Worm (Caenorhabditis elegans) whole organism, L3 larva: ENCODE results near the gene cam-1.

Experiments used
- R02D3.7 ChIP-seq: fragments of 150-350 bp; optimal IDR thresholded peaks from 2 replicates; lab custom pipeline; 2014; ENCODE audit warnings: missing biosample characterization, missing genetic modification characterization
- aly-2 ChIP-seq: fragments of 150-350 bp; optimal IDR thresholded peaks from 2 replicates; lab custom pipeline; 2014; ENCODE audit warnings: missing biosample characterization, missing genetic modification characterization
- ama-1 ChIP-seq: fragments of 150-350 bp; optimal IDR thresholded peaks from 2 replicates; lab custom pipeline; 2018
- ceh-16 ChIP-seq: sonication (generic microtip); optimal IDR thresholded peaks from 2 replicates; lab custom pipeline; 2017; ENCODE audit warnings: missing biosample characterization, missing genetic modification characterization
- ceh-82 ChIP-seq: fragments of 150-350 bp; optimal IDR thresholded peaks from 2 replicates; lab custom pipeline; 2014; ENCODE audit warnings: missing biosample characterization, missing genetic modification characterization
- daf-12 ChIP-seq: fragments of 150-350 bp; optimal IDR thresholded peaks from 2 replicates; lab custom pipeline; 2014; ENCODE audit warnings: missing biosample characterization, missing genetic modification reagents, missing genetic modification characterization
- egl-27 ChIP-seq: sonication (generic microtip); optimal IDR thresholded peaks from 4 replicates; lab custom pipeline; 2017; ENCODE audit warnings: missing biosample characterization, missing genetic modification reagents, missing genetic modification characterization
- egl-5 ChIP-seq: fragments of 150-350 bp; optimal IDR thresholded peaks from 2 replicates; lab custom pipeline; 2017; ENCODE audit warnings: missing biosample characterization, missing genetic modification reagents, missing genetic modification characterization, inconsistent platforms
- elt-1 ChIP-seq: fragments of 150-350 bp; optimal IDR thresholded peaks from 2 replicates; lab custom pipeline; 2014; ENCODE audit warnings: missing biosample characterization, missing genetic modification characterization
- elt-2 ChIP-seq: sonication (generic microtip); optimal IDR thresholded peaks from 2 replicates; lab custom pipeline; 2016; ENCODE audit warnings: missing genetic modification reagents, mild to moderate bottlenecking, missing genetic modification characterization, missing compliant biosample characterization
- elt-3 ChIP-seq, 3 experiments: fragments of 150-350 bp in 1 of 3; sonication (generic microtip) in 2 of 3; optimal IDR thresholded peaks; 2 replicates in 2 of 3; 4 replicates in 1 of 3; lab custom pipeline; 2014 to 2017; ENCODE audit warnings: missing biosample characterization in 3 of 3, missing genetic modification characterization in 3 of 3
- fkh-2 ChIP-seq: fragments of 150-350 bp; optimal IDR thresholded peaks from 2 replicates; lab custom pipeline; 2014; ENCODE audit warnings: missing biosample characterization, missing genetic modification reagents, missing genetic modification characterization
- fos-1 ChIP-seq: fragments of 150-350 bp; optimal IDR thresholded peaks from 2 replicates; lab custom pipeline; 2014; ENCODE audit warnings: missing biosample characterization, missing genetic modification characterization
- hmg-11 ChIP-seq: sonication (generic microtip); optimal IDR thresholded peaks from 2 replicates; lab custom pipeline; 2016; ENCODE audit warnings: missing genetic modification characterization, missing compliant biosample characterization
- jun-1 ChIP-seq: fragments of 150-350 bp; optimal IDR thresholded peaks from 2 replicates; lab custom pipeline; 2014; ENCODE audit warnings: missing biosample characterization, missing genetic modification reagents, missing genetic modification characterization
- lsy-12 ChIP-seq: sonication (generic microtip); optimal IDR thresholded peaks from 2 replicates; lab custom pipeline; 2016; ENCODE audit warnings: mild to moderate bottlenecking, missing genetic modification characterization, missing compliant biosample characterization
- mml-1 ChIP-seq: fragments of 150-350 bp; sonication (generic microtip); optimal IDR thresholded peaks from 3 replicates; lab custom pipeline; 2014; ENCODE audit warnings: missing biosample characterization, missing genetic modification characterization
- nfya-1 ChIP-seq: sonication (generic microtip); optimal IDR thresholded peaks from 2 replicates; lab custom pipeline; 2017; ENCODE audit warnings: missing genetic modification characterization, mild to moderate bottlenecking, missing compliant biosample characterization, antibody characterized with exemption, moderate library complexity; ENCODE audit not compliant: insufficient read depth
- nhr-12 ChIP-seq: fragments of 150-350 bp; optimal IDR thresholded peaks from 2 replicates; lab custom pipeline; 2014; ENCODE audit warnings: missing biosample characterization, missing genetic modification characterization
- nhr-23 ChIP-seq: fragments of 150-350 bp; optimal IDR thresholded peaks from 2 replicates; lab custom pipeline; 2014; ENCODE audit warnings: missing biosample characterization, missing genetic modification reagents, missing genetic modification characterization
- nhr-25 ChIP-seq: sonication (generic microtip); optimal IDR thresholded peaks from 2 replicates; lab custom pipeline; 2017; ENCODE audit warnings: missing biosample characterization, missing genetic modification characterization
- nhr-28 ChIP-seq: fragments of 150-350 bp; optimal IDR thresholded peaks from 2 replicates; lab custom pipeline; 2014; ENCODE audit warnings: missing biosample characterization, missing genetic modification characterization
- nhr-76 ChIP-seq: fragments of 150-350 bp; sonication (generic microtip); optimal IDR thresholded peaks from 5 replicates; lab custom pipeline; 2014; ENCODE audit warnings: missing biosample characterization, missing genetic modification characterization
- nhr-77 ChIP-seq: fragments of 150-350 bp; optimal IDR thresholded peaks from 2 replicates; lab custom pipeline; 2014; ENCODE audit warnings: missing biosample characterization, missing genetic modification characterization
- pha-4 ChIP-seq: fragments of 150-350 bp; optimal IDR thresholded peaks from 2 replicates; lab custom pipeline; 2014; ENCODE audit warnings: missing biosample characterization, missing genetic modification reagents, missing genetic modification characterization
- sea-2 ChIP-seq: fragments of 150-350 bp; sonication (generic microtip); optimal IDR thresholded peaks from 4 replicates; lab custom pipeline; 2014; ENCODE audit warnings: missing biosample characterization, missing genetic modification reagents, missing genetic modification characterization
- skn-1 ChIP-seq: fragments of 150-350 bp; optimal IDR thresholded peaks from 2 replicates; lab custom pipeline; 2014; ENCODE audit warnings: missing biosample characterization, missing genetic modification characterization
- tbx-2 ChIP-seq: sonication (generic microtip); optimal IDR thresholded peaks from 2 replicates; lab custom pipeline; 2016; ENCODE audit warnings: mild to moderate bottlenecking, missing genetic modification characterization, missing compliant biosample characterization
- unc-39 ChIP-seq: sonication (generic microtip); optimal IDR thresholded peaks from 4 replicates; lab custom pipeline; 2017; ENCODE audit warnings: missing biosample characterization, missing genetic modification characterization
- unc-62 ChIP-seq: fragments of 150-350 bp; sonication (generic microtip); optimal IDR thresholded peaks from 4 replicates; lab custom pipeline; 2014; ENCODE audit warnings: missing biosample characterization, missing genetic modification reagents, missing genetic modification characterization
- zag-1 ChIP-seq: fragments of 150-350 bp; optimal IDR thresholded peaks from 2 replicates; lab custom pipeline; 2014; ENCODE audit warnings: missing biosample characterization, missing genetic modification characterization
- ztf-11 ChIP-seq: fragments of 150-350 bp; optimal IDR thresholded peaks from 2 replicates; lab custom pipeline; 2014; ENCODE audit warnings: missing biosample characterization, missing genetic modification characterization
- ztf-4 ChIP-seq: fragments of 150-350 bp; optimal IDR thresholded peaks from 2 replicates; lab custom pipeline; 2014; ENCODE audit warnings: missing biosample characterization, missing genetic modification characterization

cam-1 gene

ce11 chrII:9260026-9260425 lies 50.1 kb downstream of the cam-1 start:
- TF ChIP-seq nhr-23 (peak; percentile 24), nhr-12 (tag; lab: Kevin White, UChicago) (no peak)

DNA sequence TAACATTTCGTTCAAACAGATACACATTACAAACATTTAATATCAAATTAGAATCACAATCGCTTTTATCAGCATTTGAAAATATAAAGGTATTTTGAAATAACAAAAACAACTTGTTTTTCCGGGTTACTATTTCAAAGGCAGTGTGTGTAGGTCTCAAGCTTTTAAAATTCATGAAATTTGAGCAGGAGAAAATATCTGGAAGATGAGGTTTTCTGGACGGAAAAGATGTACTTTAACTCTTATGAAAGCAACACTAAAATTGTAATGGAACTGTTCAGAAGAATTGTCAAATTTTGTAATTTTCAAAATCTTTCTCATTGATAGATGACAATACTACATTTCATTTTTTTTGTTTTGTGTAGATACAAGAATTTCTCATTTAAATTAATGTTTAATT lies 51.5 kb downstream of the cam-1 start:
- TF ChIP-seq zag-1 (tag; lab: Kevin White, UChicago) = no peak
- no peak for TF ChIP-seq lsy-12 (tag; lab: Kevin White, UChicago)
- no peak for TF ChIP-seq sea-2 (GFP tag; lab: Kevin White, UChicago)
- TF ChIP-seq elt-2 = no peak
- TF ChIP-seq aly-2 (tag; lab: Kevin White, UChicago) = no peak
- TF ChIP-seq ztf-11 (tag; lab: Kevin White, UChicago) = no peak
- no peak for TF ChIP-seq hmg-11 (tag; lab: Kevin White, UChicago)
- TF ChIP-seq jun-1 (tag; lab: Kevin White, UChicago) = no peak
- no peak for TF ChIP-seq ztf-4 (tag; lab: Kevin White, UChicago)
- no peak for TF ChIP-seq nhr-28 (tag; lab: Kevin White, UChicago)

DNA sequence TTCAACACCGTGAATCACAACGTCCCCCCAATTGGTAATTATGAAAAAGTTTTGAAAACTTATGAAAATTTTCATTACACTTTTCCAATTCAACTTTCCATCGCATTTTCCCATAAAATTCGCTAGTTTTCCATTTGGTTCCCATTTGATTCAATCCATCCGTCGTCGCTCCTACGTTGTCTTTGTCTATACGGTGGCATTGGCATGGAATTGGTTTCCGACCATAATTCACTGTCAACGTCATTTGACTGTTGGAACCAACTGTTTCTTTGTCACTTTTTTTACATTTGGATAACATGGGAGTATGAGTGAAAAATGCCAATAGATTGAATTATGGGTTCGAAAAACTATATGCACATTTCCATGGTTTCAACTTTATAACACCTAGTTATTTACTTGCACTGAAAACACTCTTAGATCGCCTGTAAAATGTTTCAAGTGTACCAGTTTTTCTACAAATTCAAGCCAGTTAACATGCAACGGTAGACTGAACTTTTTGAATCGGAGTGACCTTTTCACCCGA lies 52.0 kb downstream of the cam-1 start:
- TF ChIP-seq hmg-11 (tag; lab: Kevin White, UChicago) (no peak), mml-1 (no peak), fkh-2 (tag; lab: Kevin White, UChicago) (no peak), zag-1 (tag; lab: Kevin White, UChicago) (no peak), ama-1 (lab: Kevin White, UChicago) (no peak), skn-1 (tag; lab: Kevin White, UChicago) (no peak)

ce11 chrII:9254187-9254586 lies 55.9 kb downstream of the cam-1 start, which contains the start of gene nlp-82:
Gene nlp-82, minus strand, starts transcription at chrII:9254287.
- TF ChIP-seq egl-5 (tag; lab: Kevin White, UChicago) (no peak), nfya-1 (tag; lab: Kevin White, UChicago) (no peak), ama-1 (lab: Kevin White, UChicago) (no peak), ceh-16 (no peak), ceh-82 (no peak), fos-1 (tag; lab: Kevin White, UChicago) (no peak), daf-12 (tag; lab: Kevin White, UChicago) (no peak), lsy-12 (tag; lab: Kevin White, UChicago) (no peak), nhr-77 (no peak), pha-4 (no peak), elt-3 (tag; optimal IDR thresholded peaks at IDR 0.05; lab: Kevin White, UChicago) (no peak), ztf-4 (tag; lab: Kevin White, UChicago) (no peak), aly-2 (tag; lab: Kevin White, UChicago) (no peak)
- TF ChIP-seq, all 47 proteins: peak for 0

DNA sequence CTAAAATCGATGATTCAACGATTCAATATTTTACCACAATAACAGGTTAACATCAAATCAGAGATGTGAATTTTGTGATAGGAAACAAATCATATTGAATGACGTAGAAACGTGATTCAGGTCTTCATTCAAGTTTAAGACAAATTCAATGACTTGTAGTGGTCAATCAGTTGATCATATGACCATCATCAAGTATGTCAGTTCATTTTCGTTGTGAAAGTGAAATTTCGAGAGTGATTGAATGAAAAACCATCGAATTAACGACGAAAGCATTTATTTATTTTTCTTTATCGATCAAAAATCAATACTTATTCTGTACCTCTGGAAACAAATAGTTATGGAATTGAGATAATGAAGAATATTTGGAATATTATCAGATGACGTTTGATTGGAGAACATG lies 58.6 kb downstream of the cam-1 start:
- TF ChIP-seq nhr-77 (no peak), elt-1 (tag; lab: Kevin White, UChicago) (no peak), mml-1 (no peak), nhr-23 (no peak), tbx-2 (tag; lab: Kevin White, UChicago) (no peak), pha-4 (no peak), unc-39 (tag; lab: Kevin White, UChicago) (no peak), nhr-25 (peak; percentile 19)

ce11 chrII:9250422-9250821 lies 59.7 kb downstream of the cam-1 start, which contains the start of gene T26C5.4:
Gene T26C5.4, minus strand, starts transcription at chrII:9250522.
- TF ChIP-seq ceh-82 = no peak
- TF ChIP-seq unc-62 (GFP tag; lab: Kevin White, UChicago) = no peak
- TF ChIP-seq, all 47 proteins: peak for 0

DNA sequence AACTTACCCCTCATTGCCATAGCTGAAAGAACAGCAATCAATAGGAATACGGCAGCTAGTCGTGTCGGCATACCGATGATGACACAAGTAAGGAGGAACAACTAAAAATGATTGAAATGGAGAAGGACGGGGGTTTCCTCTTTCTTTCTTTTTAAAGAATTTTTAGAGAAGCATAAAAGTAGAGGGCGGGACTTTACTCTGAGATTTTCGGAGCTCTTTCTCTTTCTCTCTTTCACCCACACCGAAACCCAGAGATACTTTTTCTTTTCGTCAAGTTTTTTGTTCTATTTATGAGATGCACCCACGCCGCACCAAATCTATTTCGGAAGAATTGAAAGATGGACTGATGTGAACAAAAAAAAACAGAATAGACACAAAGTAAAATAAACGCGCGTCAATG lies 63.5 kb downstream of the cam-1 start, which contains the start of gene T26C5.5:
Gene T26C5.5 (minus strand): TSS at position 101 of the 400 bp plus-strand sequence.
- no peak for TF ChIP-seq daf-12 (tag; lab: Kevin White, UChicago)
- TF ChIP-seq R02D3.7 (tag; lab: Kevin White, UChicago) = no peak
- no peak for TF ChIP-seq egl-5 (tag; lab: Kevin White, UChicago)
- no peak for TF ChIP-seq fkh-2 (tag; lab: Kevin White, UChicago)
- TF ChIP-seq aly-2 (tag; lab: Kevin White, UChicago) = no peak
- no peak for TF ChIP-seq nhr-28 (tag; lab: Kevin White, UChicago)
- TF ChIP-seq elt-1 (tag; lab: Kevin White, UChicago) = no peak
- no peak for TF ChIP-seq sea-2 (GFP tag; lab: Kevin White, UChicago)
- no peak for TF ChIP-seq nhr-76 (tag; lab: Kevin White, UChicago)
- TF ChIP-seq egl-27 (tag; lab: Kevin White, UChicago) = no peak
- TF ChIP-seq ceh-16 = no peak
- no peak for TF ChIP-seq nfya-1 (tag; lab: Kevin White, UChicago)
